Fruit fly (Drosophila melanogaster) whole organism, prepupa: ENCODE results near the gene Pnn.

Source experiments
- CG11762 ChIP-seq: fragments of 200-800 bp; sonication (Bioruptor generic); optimal IDR thresholded peaks from 3 replicates; lab custom pipeline; 2016; ENCODE audit warnings: missing biosample characterization, missing genetic modification characterization; ENCODE audit not compliant: insufficient read depth
- CG15336 ChIP-seq: fragments of 200-800 bp; sonication (Bioruptor generic); IDR thresholded peaks from 2 replicates; pipeline ENCODE4 v1.3.6; 2022; ENCODE audit warnings: missing biosample characterization, missing genetic modification characterization
- CG6854 ChIP-seq: fragments of 200-800 bp; sonication (Bioruptor generic); optimal IDR thresholded peaks from 2 replicates; lab custom pipeline; 2017; ENCODE audit warnings: missing biosample characterization, mild to moderate bottlenecking, missing genetic modification characterization
- Hr39 ChIP-seq: fragments of 200-800 bp; sonication (Bioruptor generic); optimal IDR thresholded peaks from 2 replicates; lab custom pipeline; 2016; ENCODE audit warnings: missing biosample characterization, missing genetic modification characterization
- Sox102F ChIP-seq: fragments of 200-800 bp; sonication (Bioruptor generic); optimal IDR thresholded peaks from 2 replicates; lab custom pipeline; 2016; ENCODE audit warnings: missing biosample characterization, mild to moderate bottlenecking, missing genetic modification characterization
- fd85E ChIP-seq: fragments of 200-800 bp; sonication (Bioruptor generic); optimal IDR thresholded peaks from 3 replicates; lab custom pipeline; 2016; ENCODE audit warnings: missing biosample characterization, missing genetic modification characterization

dm6 chr3R:9705008-9705628 lies 35.6 kb upstream of the Pnn start, which contains the start of gene Unc-115a:
- TF ChIP-seq CG6854: peak; percentile 28
- no peak for TF ChIP-seq Hr39 (GFP tag; lab: Kevin White, UChicago)
- TF ChIP-seq CG11762 (GFP tag; lab: Kevin White, UChicago): no peak
- no peak for TF ChIP-seq fd85E (GFP tag; lab: Kevin White, UChicago)
- TF ChIP-seq Sox102F (GFP tag; lab: Kevin White, UChicago): no peak
- TF ChIP-seq CG15336: no peak
